Fruit fly (Drosophila melanogaster): Measurements from ENCODE around the gene Tat.

DNA sequence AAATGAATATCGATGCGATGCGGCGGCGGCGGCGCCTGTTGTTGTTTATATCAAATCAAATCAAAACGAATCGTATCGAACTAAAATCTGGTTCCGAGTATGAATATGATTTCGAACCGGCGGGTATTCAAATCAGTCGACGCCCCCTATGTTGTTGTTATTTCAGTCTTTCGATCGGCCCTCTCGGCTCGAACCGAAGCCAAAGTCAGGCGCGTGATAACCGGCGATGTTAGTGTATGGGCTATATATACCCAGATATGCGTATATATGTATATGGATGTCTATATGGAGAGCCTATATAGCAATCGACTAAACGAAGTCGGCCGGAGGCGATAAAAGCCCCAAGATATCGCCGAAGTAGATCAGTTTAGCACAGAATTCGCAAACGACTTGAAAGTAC is at the start of gene Tat, which contains the start of gene CG46317:
- TF ChIP-seq Bteb2 (GFP tag; optimal IDR thresholded peaks at IDR 0.05) (no peak), CG12299 (tag; optimal IDR thresholded peaks at IDR 0.05) (no peak), Poxn (GFP tag; IDR thresholded peaks at IDR 0.05) (no peak), CG18764 (GFP tag; optimal IDR thresholded peaks at IDR 0.05) (no peak), CG12769 (tag; optimal IDR thresholded peaks at IDR 0.05) (no peak), Ets97D (GFP tag; optimal IDR thresholded peaks at IDR 0.05) (no peak), CG9932 (GFP tag; IDR thresholded peaks at IDR 0.05) (no peak), Meics (GFP tag; optimal IDR thresholded peaks at IDR 0.05) (no peak), ttk (GFP tag; IDR thresholded peaks at IDR 0.05) (no peak), chinmo (GFP tag; IDR thresholded peaks at IDR 0.05; ENCODE audit: partially characterized antibody) (no peak), CG2202 (tag; optimal IDR thresholded peaks at IDR 0.05) (no peak)

Measured in whole organism, embryonic.